Worm (Caenorhabditis elegans): ENCODE results near the gene F36G9.3.

The F36G9.3 gene

ce11 chrV:15967542-15967941 lies 10.3 kb downstream of the F36G9.3 start, which contains the start of gene sri-1:
TSS of gene sri-1 (minus strand) at chrV:15967642.
- TF ChIP-seq odd-2 (tag; optimal IDR thresholded peaks at IDR 0.05) (no peak), pqm-1 (tag; optimal IDR thresholded peaks at IDR 0.05) (no peak), hlh-8 (tag; optimal IDR thresholded peaks at IDR 0.05) (no peak), nhr-11 (tag; optimal IDR thresholded peaks at IDR 0.05) (no peak), che-1 (tag; optimal IDR thresholded peaks at IDR 0.05) (no peak), ceh-2 (tag; optimal IDR thresholded peaks at IDR 0.05) (no peak), K09A11.1 (tag; optimal IDR thresholded peaks at IDR 0.05; ENCODE audit: insufficient read depth) (no peak), ceh-18 (tag; optimal IDR thresholded peaks at IDR 0.05) (no peak), unc-86 (tag; optimal IDR thresholded peaks at IDR 0.05) (no peak), ceh-34 (tag; optimal IDR thresholded peaks at IDR 0.05) (no peak), C08G9.2 (tag; optimal IDR thresholded peaks at IDR 0.05) (no peak), ceh-48 (tag; optimal IDR thresholded peaks at IDR 0.05) (no peak), sox-4 (tag; optimal IDR thresholded peaks at IDR 0.05) (no peak), ceh-6 (GFP tag; optimal IDR thresholded peaks at IDR 0.05) (no peak), pax-1 (tag; optimal IDR thresholded peaks at IDR 0.05) (no peak), F13H6.1 (tag; optimal IDR thresholded peaks at IDR 0.05) (no peak), elt-2 (tag; optimal IDR thresholded peaks at IDR 0.05) (no peak)

- TF ChIP-seq ceh-2 (tag; optimal IDR thresholded peaks at IDR 0.05) (no peak), pha-2 (tag; optimal IDR thresholded peaks at IDR 0.05) (no peak), ceh-9 (tag; optimal IDR thresholded peaks at IDR 0.05) (no peak), C08G9.2 (tag; optimal IDR thresholded peaks at IDR 0.05) (no peak)
These were observed 12.5 kb downstream of the F36G9.3 start, which contains the start of gene F36G9.7 for ce11 chrV:15969653-15970052. TSS of gene F36G9.7 (minus strand) at chrV:15969753.

- TF ChIP-seq gmeb-2 (tag; optimal IDR thresholded peaks at IDR 0.05) (no peak), unc-3 (GFP tag; conservative IDR thresholded peaks at IDR 0.05) (no peak), unc-3 (tag; optimal IDR thresholded peaks at IDR 0.05) (no peak), lim-6 (tag; optimal IDR thresholded peaks at IDR 0.05) (no peak), eyg-1 (tag; optimal IDR thresholded peaks at IDR 0.05) (no peak), tbx-2 (tag; optimal IDR thresholded peaks at IDR 0.05) (no peak), hlh-6 (tag; optimal IDR thresholded peaks at IDR 0.05) (no peak), dve-1 (tag; optimal IDR thresholded peaks at IDR 0.05) (no peak), nhr-11 (tag; optimal IDR thresholded peaks at IDR 0.05) (no peak), elt-2 (tag; optimal IDR thresholded peaks at IDR 0.05) (no peak), fax-1 (tag; optimal IDR thresholded peaks at IDR 0.05) (no peak), ceh-14 (tag; optimal IDR thresholded peaks at IDR 0.05) (no peak), ceh-45 (GFP tag; IDR thresholded peaks at IDR 0.05) (no peak), npax-4 (tag; optimal IDR thresholded peaks at IDR 0.05) (no peak), ttx-3 (tag; optimal IDR thresholded peaks at IDR 0.05) (no peak), unc-55 (GFP tag; optimal IDR thresholded peaks at IDR 0.05) (no peak), sox-2 (GFP tag; IDR thresholded peaks at IDR 0.05) (no peak), rnt-1 (tag; optimal IDR thresholded peaks at IDR 0.05) (no peak), K09A11.1 (tag; optimal IDR thresholded peaks at IDR 0.05; ENCODE audit: insufficient read depth) (no peak), sdc-2 (tag; optimal IDR thresholded peaks at IDR 0.05) (no peak)
These were observed 13.6 kb downstream of the F36G9.3 start for ce11 chrV:15970820-15971219.

- no peak for TF ChIP-seq tbx-7 (tag; optimal IDR thresholded peaks at IDR 0.05)
- no peak for TF ChIP-seq pha-4 (tag; optimal IDR thresholded peaks at IDR 0.05)
- no peak for TF ChIP-seq C38D4.7 (GFP tag; optimal IDR thresholded peaks at IDR 0.05)
- no peak for TF ChIP-seq fkh-10 (GFP tag; optimal IDR thresholded peaks at IDR 0.05)
- TF ChIP-seq ceh-19 (GFP tag; optimal IDR thresholded peaks at IDR 0.05), result no peak
- no peak for TF ChIP-seq ceh-6 (GFP tag; optimal IDR thresholded peaks at IDR 0.05)
- no peak for TF ChIP-seq pros-1 (tag; optimal IDR thresholded peaks at IDR 0.05)
- no peak for TF ChIP-seq unc-3 (GFP tag; conservative IDR thresholded peaks at IDR 0.05)
- no peak for TF ChIP-seq unc-3 (tag; optimal IDR thresholded peaks at IDR 0.05)
- no peak for TF ChIP-seq lim-6 (tag; optimal IDR thresholded peaks at IDR 0.05)
- TF ChIP-seq pha-2 (tag; optimal IDR thresholded peaks at IDR 0.05), result no peak
- TF ChIP-seq pqm-1 (tag; optimal IDR thresholded peaks at IDR 0.05), result no peak
- no peak for TF ChIP-seq npax-4 (tag; optimal IDR thresholded peaks at IDR 0.05)
These were observed 15.3 kb downstream of the F36G9.3 start, which contains the start of gene sru-23 for ce11 chrV:15972484-15972883. TSS of gene sru-23 (minus strand) at chrV:15972584.
